Worm (Caenorhabditis elegans): ENCODE results near the gene W04E12.5.

Gene W04E12.5

ce11 chrV:19755260-19755659 lies 9.3 kb downstream of the W04E12.5 start, which contains the start of gene clec-50 (continued):
- TF ChIP-seq spr-1 (tag; optimal IDR thresholded peaks at IDR 0.05) = no peak
- no peak for TF ChIP-seq ZK546.5 (tag; optimal IDR thresholded peaks at IDR 0.05)
- no peak for TF ChIP-seq pha-4 (GFP tag; IDR thresholded peaks at IDR 0.05)
- no peak for TF ChIP-seq pha-4 (tag; optimal IDR thresholded peaks at IDR 0.05)
- peak; percentile 95 for TF ChIP-seq dmd-6 (GFP tag; IDR thresholded peaks at IDR 0.05)
- TF ChIP-seq unc-62 (GFP tag; optimal IDR thresholded peaks at IDR 0.05 in 1 of 2) = no peak
- TF ChIP-seq unc-62 (tag; optimal IDR thresholded peaks at IDR 0.05) = no peak
- no peak for TF ChIP-seq gei-8 (GFP tag; optimal IDR thresholded peaks at IDR 0.05)

- TF ChIP-seq zfp-2 (tag; optimal IDR thresholded peaks at IDR 0.05) (no peak), rbr-2 (tag; optimal IDR thresholded peaks at IDR 0.05) (no peak), sdz-12 (GFP tag; optimal IDR thresholded peaks at IDR 0.05) (no peak), daf-8 (GFP tag; IDR thresholded peaks at IDR 0.05) (no peak), attf-4 (tag; optimal IDR thresholded peaks at IDR 0.05) (no peak)
Observed at ce11 chrV:19756253-19756652, 10.3 kb downstream of the W04E12.5 start, which contains the start of gene W04E12.9. Gene W04E12.9 (plus strand): TSS chrV:19756553.

ce11 chrV:19759282-19759681 lies 13.3 kb downstream of the W04E12.5 start:
- TF ChIP-seq aha-1 (tag) (peak; percentile 77), hif-1 (tag; optimal IDR thresholded peaks at IDR 0.05) (no peak), set-16 (GFP tag; IDR thresholded peaks at IDR 0.05) (peak; percentile 77)

- TF ChIP-seq aha-1 (tag) (peak; percentile 42), set-16 (GFP tag; IDR thresholded peaks at IDR 0.05) (no peak)
Observed at ce11 chrV:19760751-19761150, 14.8 kb downstream of the W04E12.5 start, which contains the start of gene M162.5. Gene M162.5 (plus strand): TSS chrV:19761051.

- TF ChIP-seq duxl-1 (tag; optimal IDR thresholded peaks at IDR 0.05; ENCODE audit: poor library complexity) (peak; percentile 54), zfp-2 (tag; optimal IDR thresholded peaks at IDR 0.05) (no peak)
Observed at ce11 chrV:19767719-19768118, 21.8 kb downstream of the W04E12.5 start.

- TF ChIP-seq unc-130 (GFP tag; optimal IDR thresholded peaks at IDR 0.05) = peak; percentile 49
Observed at ce11 chrV:19770837-19771236, 24.9 kb downstream of the W04E12.5 start.

ce11 chrV:19771660-19772059 lies 25.7 kb downstream of the W04E12.5 start, which contains the start of gene M162.15:
Gene M162.15 (minus strand): TSS chrV:19771760.
- TF ChIP-seq ztf-7 (tag; optimal IDR thresholded peaks at IDR 0.05) (no peak), hlh-11 (tag; optimal IDR thresholded peaks at IDR 0.05) (no peak), ztf-11 (tag; optimal IDR thresholded peaks at IDR 0.05) (no peak), ceh-28 (tag; optimal IDR thresholded peaks at IDR 0.05) (no peak), F10B5.3 (tag; optimal IDR thresholded peaks at IDR 0.05) (no peak), hif-1 (tag; optimal IDR thresholded peaks at IDR 0.05) (no peak), D1046.2 (GFP tag; IDR thresholded peaks at IDR 0.05) (no peak), F49E8.2 (tag; optimal IDR thresholded peaks at IDR 0.05; ENCODE audit: borderline replicate concordance) (no peak), zip-11 (GFP tag; IDR thresholded peaks at IDR 0.05) (no peak), daf-8 (GFP tag; IDR thresholded peaks at IDR 0.05) (no peak), spr-3 (GFP tag; optimal IDR thresholded peaks at IDR 0.05) (no peak), daf-16 (GFP tag; optimal IDR thresholded peaks at IDR 0.05) (no peak), daf-16 (tag; optimal IDR thresholded peaks at IDR 0.05) (no peak)

- no peak for TF ChIP-seq dmd-8 (GFP tag; IDR thresholded peaks at IDR 0.05)
- TF ChIP-seq dve-1 (tag; optimal IDR thresholded peaks at IDR 0.05; ENCODE audit: insufficient read depth) = no peak
- TF ChIP-seq mep-1 (tag; optimal IDR thresholded peaks at IDR 0.05) = no peak
- no peak for TF ChIP-seq F49E8.2 (tag; optimal IDR thresholded peaks at IDR 0.05; ENCODE audit: borderline replicate concordance)
- no peak for TF ChIP-seq egl-43 (GFP tag; IDR thresholded peaks at IDR 0.05)
- TF ChIP-seq lin-13 (GFP tag; optimal IDR thresholded peaks at IDR 0.05) = no peak
- TF ChIP-seq ZK546.5 (tag; optimal IDR thresholded peaks at IDR 0.05) = no peak
- TF ChIP-seq ceh-28 (tag; optimal IDR thresholded peaks at IDR 0.05) = no peak
- no peak for TF ChIP-seq zag-1 (tag; optimal IDR thresholded peaks at IDR 0.05)
- no peak for TF ChIP-seq rbr-2 (tag; optimal IDR thresholded peaks at IDR 0.05)
Observed at ce11 chrV:19777227-19777626, 31.3 kb downstream of the W04E12.5 start, which contains the start of gene fbxa-118. Gene fbxa-118 (minus strand): TSS chrV:19777327.
